Worm (Caenorhabditis elegans): ENCODE measurements around the gene T19B10.2.

ce11 chrV:11214569-11214968 is 6.5 kb upstream of the T19B10.2 start:
- TF ChIP-seq ceh-13 (GFP tag; optimal IDR thresholded peaks at IDR 0.05), result no peak
- TF ChIP-seq ama-1 (optimal IDR thresholded peaks at IDR 0.05), result no peak
- no peak for TF ChIP-seq hmg-4 (GFP tag; optimal IDR thresholded peaks at IDR 0.05)

Data from whole organism, early embryonic.